Worm (Caenorhabditis elegans): ENCODE measurements around the gene C49C8.5.

Gene C49C8.5

ce11 chrIV:8620102-8620733 is 33.2 kb downstream of the C49C8.5 start, which contains the start of gene lin-49:
Gene lin-49, plus strand, starts transcription at chrIV:8620683.
- no peak for TF ChIP-seq egl-27 (tag; optimal IDR thresholded peaks at IDR 0.05)
- peak; percentile 62 for TF ChIP-seq nhr-77 (tag; optimal IDR thresholded peaks at IDR 0.05)
- TF ChIP-seq mes-2 (tag; optimal IDR thresholded peaks at IDR 0.05; ENCODE audit: poor library complexity, severe bottlenecking): peak; percentile 67
- peak; percentile 44 for TF ChIP-seq lin-38 (GFP tag; IDR thresholded peaks at IDR 0.05)
- TF ChIP-seq F44E2.7 (GFP tag; IDR thresholded peaks at IDR 0.05): no peak
- TF ChIP-seq dmd-6 (GFP tag; IDR thresholded peaks at IDR 0.05): peak; percentile 62
- TF ChIP-seq F37D6.2 (tag; optimal IDR thresholded peaks at IDR 0.05): no peak
- TF ChIP-seq F49E8.2 (tag; optimal IDR thresholded peaks at IDR 0.05; ENCODE audit: borderline replicate concordance): no peak
- TF ChIP-seq unc-62 (GFP tag; optimal IDR thresholded peaks at IDR 0.05 in 1 of 2): peak in 1 of 2 experiments; percentile 10
- TF ChIP-seq unc-62 (tag; optimal IDR thresholded peaks at IDR 0.05): no peak
- TF ChIP-seq mdt-29 (GFP tag; IDR thresholded peaks at IDR 0.05): no peak
- no peak for TF ChIP-seq lim-7 (GFP tag; IDR thresholded peaks at IDR 0.05)
- TF ChIP-seq nhr-6 (tag; optimal IDR thresholded peaks at IDR 0.05): peak; percentile 76
- TF ChIP-seq madf-9 (GFP tag; conservative IDR thresholded peaks at IDR 0.05): no peak
- TF ChIP-seq nhr-42 (GFP tag; IDR thresholded peaks at IDR 0.05): no peak
- peak; percentile 20 for TF ChIP-seq nhr-102 (tag; optimal IDR thresholded peaks at IDR 0.05)
- TF ChIP-seq mep-1 (tag; optimal IDR thresholded peaks at IDR 0.05): peak; percentile 88
- TF ChIP-seq fos-1 (tag; optimal IDR thresholded peaks at IDR 0.05): no peak
- TF ChIP-seq nhr-25 (tag; optimal IDR thresholded peaks at IDR 0.05; ENCODE audit: borderline replicate concordance, insufficient read depth): peak; percentile 41
- no peak for TF ChIP-seq egl-43 (GFP tag; IDR thresholded peaks at IDR 0.05)
- peak; percentile 7 for TF ChIP-seq nhr-11 (tag; optimal IDR thresholded peaks at IDR 0.05)
- peak; percentile 15 for TF ChIP-seq ztf-7 (tag; optimal IDR thresholded peaks at IDR 0.05)
- TF ChIP-seq madf-5 (GFP tag; IDR thresholded peaks at IDR 0.05): no peak
- TF ChIP-seq cey-2 (tag; optimal IDR thresholded peaks at IDR 0.05; ENCODE audit: borderline replicate concordance, insufficient read depth): no peak
- no peak for TF ChIP-seq Y48G9A.11 (GFP tag; IDR thresholded peaks at IDR 0.05)
- peak; percentile 86 for TF ChIP-seq hlh-11 (tag; optimal IDR thresholded peaks at IDR 0.05)
- no peak for TF ChIP-seq lin-29 (GFP tag; IDR thresholded peaks at IDR 0.05)
- TF ChIP-seq tag-97 (GFP tag; IDR thresholded peaks at IDR 0.05): no peak
- TF ChIP-seq dve-1 (tag; optimal IDR thresholded peaks at IDR 0.05; ENCODE audit: insufficient read depth): peak; percentile 87
- peak; percentile 1 for TF ChIP-seq fkh-10 (GFP tag; optimal IDR thresholded peaks at IDR 0.05)
- peak in 1 of 2 experiments; percentile 38 for TF ChIP-seq hif-1 (tag; optimal IDR thresholded peaks at IDR 0.05)
- no peak for TF ChIP-seq pha-4 (GFP tag; IDR thresholded peaks at IDR 0.05)
- peak; percentile 65 for TF ChIP-seq pha-4 (tag; optimal IDR thresholded peaks at IDR 0.05)
- no peak for TF ChIP-seq ceh-82 (tag; optimal IDR thresholded peaks at IDR 0.05)
- TF ChIP-seq ZK337.2 (GFP tag; IDR thresholded peaks at IDR 0.05): no peak
- peak; percentile 40 for TF ChIP-seq dpl-1 (GFP tag; optimal IDR thresholded peaks at IDR 0.05)
- peak; percentile 81 for TF ChIP-seq hmg-1.1 (GFP tag; IDR thresholded peaks at IDR 0.05)
- TF ChIP-seq hlh-30 (tag; optimal IDR thresholded peaks at IDR 0.05; ENCODE audit: insufficient read depth): peak; percentile 97
- TF ChIP-seq ctbp-1 (GFP tag; IDR thresholded peaks at IDR 0.05): 0 out of 2 replicates have a peak, but pooled peaks have one; percentile 42
- peak; percentile 43 to 82 for TF ChIP-seq lsy-2 (tag; optimal IDR thresholded peaks at IDR 0.05)
- peak; percentile 84 for TF ChIP-seq nhr-28 (tag; optimal IDR thresholded peaks at IDR 0.05)
- TF ChIP-seq zip-11 (GFP tag; IDR thresholded peaks at IDR 0.05): no peak
- TF ChIP-seq rbr-2 (tag; optimal IDR thresholded peaks at IDR 0.05): peak; percentile 56
- TF ChIP-seq mxl-3 (GFP tag; optimal IDR thresholded peaks at IDR 0.05): peak; percentile 68
- peak; percentile 58 for TF ChIP-seq T20F7.1 (GFP tag; optimal IDR thresholded peaks at IDR 0.05)
- peak in 1 of 2 experiments; percentile 79 for TF ChIP-seq daf-16 (GFP tag; optimal IDR thresholded peaks at IDR 0.05)
- TF ChIP-seq daf-16 (tag; optimal IDR thresholded peaks at IDR 0.05): peak; percentile 80
- 0 out of 2 replicates have a peak, but pooled peaks have one; percentile 11 for TF ChIP-seq arid-1 (GFP tag; conservative IDR thresholded peaks at IDR 0.05)
- TF ChIP-seq nhr-48 (tag; optimal IDR thresholded peaks at IDR 0.05): peak; percentile 12
- TF ChIP-seq lin-13 (GFP tag; optimal IDR thresholded peaks at IDR 0.05): peak; percentile 47
